Fruit fly (Drosophila melanogaster) S2 (cell line): ENCODE measurements around the gene Saf6.

Source experiments
- CG8478 ChIP-seq: fragments of >200 bp; optimal IDR thresholded peaks from 2 replicates; lab custom pipeline; 2018
- CTCF ChIP-seq, 2 experiments: fragments of >200 bp; optimal IDR thresholded peaks; 2 replicates each; lab custom pipeline; 2018

- TF ChIP-seq CG8478 (no peak), CTCF (optimal IDR thresholded peaks at IDR 0.05; lab: Kevin White, UChicago) (no peak)
Measured at dm6 chr2L:840716-841115, 25.0 kb upstream of the Saf6 start.
